Fruit fly (Drosophila melanogaster): ENCODE results near the gene CG4438.

Gene CG4438

dm6 chr2L:9397888-9398287 is at the start of gene CG4438:
TSS of gene CG4438 (minus strand) at chr2L:9397988.
- TF ChIP-seq Myc (optimal IDR thresholded peaks at IDR 0.05) (no peak), h (optimal IDR thresholded peaks at IDR 0.05) (no peak), psq (optimal IDR thresholded peaks at IDR 0.05) (no peak), Sin3A (optimal IDR thresholded peaks at IDR 0.05) (no peak), ttk (optimal IDR thresholded peaks at IDR 0.05) (no peak), insv (optimal IDR thresholded peaks at IDR 0.05) (no peak)

dm6 chr2L:9446398-9446945 is 48.7 kb upstream of the CG4438 start:
- TF ChIP-seq h (optimal IDR thresholded peaks at IDR 0.05) (no peak), Sin3A (optimal IDR thresholded peaks at IDR 0.05) (no peak), psq (optimal IDR thresholded peaks at IDR 0.05) (no peak)

dm6 chr2L:9445753-9446152 is 48.0 kb upstream of the CG4438 start:
- TF ChIP-seq insv (optimal IDR thresholded peaks at IDR 0.05) (no peak), ttk (optimal IDR thresholded peaks at IDR 0.05) (no peak)

- no peak for TF ChIP-seq Myc (optimal IDR thresholded peaks at IDR 0.05)
- no peak for TF ChIP-seq ttk (optimal IDR thresholded peaks at IDR 0.05)
- no peak for TF ChIP-seq insv (optimal IDR thresholded peaks at IDR 0.05)
- TF ChIP-seq psq (optimal IDR thresholded peaks at IDR 0.05): no peak
- TF ChIP-seq Sin3A (optimal IDR thresholded peaks at IDR 0.05): no peak
- TF ChIP-seq h (optimal IDR thresholded peaks at IDR 0.05): no peak
These were observed 45.1 kb upstream of the CG4438 start for dm6 chr2L:9442795-9443287.

- TF ChIP-seq insv (optimal IDR thresholded peaks at IDR 0.05) (no peak), Myc (optimal IDR thresholded peaks at IDR 0.05) (no peak), psq (optimal IDR thresholded peaks at IDR 0.05) (no peak), h (optimal IDR thresholded peaks at IDR 0.05) (no peak), ttk (optimal IDR thresholded peaks at IDR 0.05) (no peak), Sin3A (optimal IDR thresholded peaks at IDR 0.05) (no peak)
These were observed 42.9 kb upstream of the CG4438 start, which contains the start of gene CG33723 for dm6 chr2L:9440640-9441039. TSS of gene CG33723 (minus strand) at chr2L:9440740.

- TF ChIP-seq Myc (optimal IDR thresholded peaks at IDR 0.05): no peak
- TF ChIP-seq Sin3A (optimal IDR thresholded peaks at IDR 0.05): no peak
- no peak for TF ChIP-seq h (optimal IDR thresholded peaks at IDR 0.05)
- no peak for TF ChIP-seq psq (optimal IDR thresholded peaks at IDR 0.05)
- TF ChIP-seq insv (optimal IDR thresholded peaks at IDR 0.05): no peak
- no peak for TF ChIP-seq ttk (optimal IDR thresholded peaks at IDR 0.05)
These were observed 40.4 kb upstream of the CG4438 start for dm6 chr2L:9438227-9438626.

- TF ChIP-seq psq (optimal IDR thresholded peaks at IDR 0.05) (no peak), Sin3A (optimal IDR thresholded peaks at IDR 0.05) (no peak), insv (optimal IDR thresholded peaks at IDR 0.05) (no peak), ttk (optimal IDR thresholded peaks at IDR 0.05) (no peak), h (optimal IDR thresholded peaks at IDR 0.05) (no peak), Myc (optimal IDR thresholded peaks at IDR 0.05) (no peak)
These were observed 39.5 kb upstream of the CG4438 start, which contains the start of gene numb for dm6 chr2L:9437216-9437715. TSS of gene numb (plus strand) at chr2L:9437469.

- TF ChIP-seq insv (optimal IDR thresholded peaks at IDR 0.05) (no peak), Myc (optimal IDR thresholded peaks at IDR 0.05) (no peak)
These were observed 38.7 kb upstream of the CG4438 start, which contains the start of gene RpS28-like for dm6 chr2L:9436504-9436903. TSS of gene RpS28-like (plus strand) at chr2L:9436804.

- no peak for TF ChIP-seq h (optimal IDR thresholded peaks at IDR 0.05)
- no peak for TF ChIP-seq Myc (optimal IDR thresholded peaks at IDR 0.05)
- no peak for TF ChIP-seq ttk (optimal IDR thresholded peaks at IDR 0.05)
- TF ChIP-seq psq (optimal IDR thresholded peaks at IDR 0.05): no peak
- no peak for TF ChIP-seq Sin3A (optimal IDR thresholded peaks at IDR 0.05)
- no peak for TF ChIP-seq insv (optimal IDR thresholded peaks at IDR 0.05)
These were observed 37.3 kb upstream of the CG4438 start, which contains the start of gene CG3769 for dm6 chr2L:9435099-9435498. TSS of gene CG3769 (plus strand) at chr2L:9435399.

dm6 chr2L:9430992-9431602 is 33.3 kb upstream of the CG4438 start, which contains the start of the genes FucTB and scat:
TSS of gene FucTB (minus strand) at chr2L:9431052.
TSS of gene scat (plus strand) at chr2L:9431405.
- TF ChIP-seq insv (optimal IDR thresholded peaks at IDR 0.05) (no peak), Myc (optimal IDR thresholded peaks at IDR 0.05) (no peak), psq (optimal IDR thresholded peaks at IDR 0.05) (no peak), ttk (optimal IDR thresholded peaks at IDR 0.05) (no peak), Sin3A (optimal IDR thresholded peaks at IDR 0.05) (no peak), h (optimal IDR thresholded peaks at IDR 0.05) (no peak)

dm6 chr2L:9427570-9427969 is 29.8 kb upstream of the CG4438 start, which contains the start of gene CG42847:
TSS of gene CG42847 (plus strand) at chr2L:9427870.
- TF ChIP-seq psq (optimal IDR thresholded peaks at IDR 0.05): no peak
- TF ChIP-seq ttk (optimal IDR thresholded peaks at IDR 0.05): no peak
- TF ChIP-seq insv (optimal IDR thresholded peaks at IDR 0.05): no peak
- TF ChIP-seq Myc (optimal IDR thresholded peaks at IDR 0.05): no peak
- TF ChIP-seq Sin3A (optimal IDR thresholded peaks at IDR 0.05): no peak
- no peak for TF ChIP-seq h (optimal IDR thresholded peaks at IDR 0.05)

dm6 chr2L:9426534-9426933 is 28.7 kb upstream of the CG4438 start, which contains the start of gene Fbp2:
TSS of gene Fbp2 (plus strand) at chr2L:9426784.
- no peak for TF ChIP-seq ttk (optimal IDR thresholded peaks at IDR 0.05)
- TF ChIP-seq insv (optimal IDR thresholded peaks at IDR 0.05): no peak
- TF ChIP-seq h (optimal IDR thresholded peaks at IDR 0.05): no peak
- TF ChIP-seq Sin3A (optimal IDR thresholded peaks at IDR 0.05): no peak
- TF ChIP-seq Myc (optimal IDR thresholded peaks at IDR 0.05): no peak
